Fruit fly (Drosophila melanogaster): ENCODE results near the gene Pomp.
A peak's percentile ranks its signal among the peaks of the same experiment; 100 is the strongest.

Pomp gene

dm6 chr2L:20817170-20817569, 29.7 kb downstream of the Pomp start, which contains the start of gene CheB38b:
Gene CheB38b (minus strand): TSS chr2L:20817270.
- no peak for TF ChIP-seq CG8478 (optimal IDR thresholded peaks at IDR 0.05)

- no peak for TF ChIP-seq CG8478 (optimal IDR thresholded peaks at IDR 0.05)
- no peak for TF ChIP-seq CTCF (optimal IDR thresholded peaks at IDR 0.05)
These were observed 31.0 kb downstream of the Pomp start, which contains the start of gene CheB38a for dm6 chr2L:20818432-20818831. Gene CheB38a (minus strand): TSS chr2L:20818532.

dm6 chr2L:20820767-20821166, 33.3 kb downstream of the Pomp start, which contains the start of gene CheB38c:
Gene CheB38c (minus strand): TSS chr2L:20820867.
- no peak for TF ChIP-seq CG8478 (optimal IDR thresholded peaks at IDR 0.05)
- TF ChIP-seq CTCF (optimal IDR thresholded peaks at IDR 0.05) = no peak

- TF ChIP-seq CTCF (optimal IDR thresholded peaks at IDR 0.05) (no peak), CG8478 (optimal IDR thresholded peaks at IDR 0.05) (no peak)
These were observed 34.0 kb downstream of the Pomp start for dm6 chr2L:20821249-20822024.

- no peak for TF ChIP-seq CG8478 (optimal IDR thresholded peaks at IDR 0.05)
- peak in 1 of 2 experiments; percentile 0 for TF ChIP-seq CTCF (optimal IDR thresholded peaks at IDR 0.05)
These were observed 34.5 kb downstream of the Pomp start for dm6 chr2L:20822025-20822371.

- TF ChIP-seq CTCF (optimal IDR thresholded peaks at IDR 0.05) (peak in 1 of 2 experiments; percentile 20), CG8478 (optimal IDR thresholded peaks at IDR 0.05) (no peak)
These were observed 35.2 kb downstream of the Pomp start, which contains the start of gene CG9331 for dm6 chr2L:20822489-20823195. Gene CG9331 (plus strand): TSS chr2L:20822828.

- TF ChIP-seq CTCF (optimal IDR thresholded peaks at IDR 0.05) = peak in 1 of 2 experiments; percentile 9
- no peak for TF ChIP-seq CG8478 (optimal IDR thresholded peaks at IDR 0.05)
These were observed 36.0 kb downstream of the Pomp start for dm6 chr2L:20823196-20824105.

dm6 chr2L:20824136-20824789, 36.8 kb downstream of the Pomp start:
- TF ChIP-seq CTCF (optimal IDR thresholded peaks at IDR 0.05) = no peak

dm6 chr2L:20825265-20825664, 37.8 kb downstream of the Pomp start:
- no peak for TF ChIP-seq CG8478 (optimal IDR thresholded peaks at IDR 0.05)
- TF ChIP-seq CTCF (optimal IDR thresholded peaks at IDR 0.05) = no peak

- TF ChIP-seq CG8478 (optimal IDR thresholded peaks at IDR 0.05) (no peak), CTCF (optimal IDR thresholded peaks at IDR 0.05) (peak; percentile 77 to 86)
These were observed 38.8 kb downstream of the Pomp start for dm6 chr2L:20826226-20826625.

dm6 chr2L:20827045-20827444, 39.6 kb downstream of the Pomp start:
- no peak for TF ChIP-seq CG8478 (optimal IDR thresholded peaks at IDR 0.05)
- TF ChIP-seq CTCF (optimal IDR thresholded peaks at IDR 0.05) = no peak

- TF ChIP-seq CTCF (optimal IDR thresholded peaks at IDR 0.05) (no peak), CG8478 (optimal IDR thresholded peaks at IDR 0.05) (no peak)
These were observed 41.2 kb downstream of the Pomp start for dm6 chr2L:20828701-20829100.

dm6 chr2L:20829309-20829708, 41.9 kb downstream of the Pomp start, which contains the start of gene CG31673:
Gene CG31673 (plus strand): TSS chr2L:20829609.
- TF ChIP-seq CTCF (optimal IDR thresholded peaks at IDR 0.05) = no peak
- TF ChIP-seq CG8478 (optimal IDR thresholded peaks at IDR 0.05) = no peak

- no peak for TF ChIP-seq CTCF (optimal IDR thresholded peaks at IDR 0.05)
- TF ChIP-seq CG8478 (optimal IDR thresholded peaks at IDR 0.05) = no peak
These were observed 42.4 kb downstream of the Pomp start for dm6 chr2L:20829755-20830396.

All from S2 (cell line).